Fruit fly (Drosophila melanogaster) whole organism, embryonic: ENCODE data around the gene CG11131.

Source experiments
- Aef1 ChIP-seq: fragments of 200-800 bp; sonication (Bioruptor generic); IDR thresholded peaks from 3 replicates; pipeline ENCODE4 v1.3.6; 2022; ENCODE audit warnings: missing biosample characterization, missing genetic modification characterization
- BEAF-32 ChIP-seq: fragments of 200-800 bp; sonication (Bioruptor generic); optimal IDR thresholded peaks from 3 replicates; lab custom pipeline; 2017; ENCODE audit warnings: missing biosample characterization, missing genetic modification characterization, mild to moderate bottlenecking, moderate library complexity, missing genetic modification reagents
- CG10267 ChIP-seq: fragments of 200-800 bp; sonication (Bioruptor generic); optimal IDR thresholded peaks from 2 replicates; lab custom pipeline; 2018; ENCODE audit warnings: missing biosample characterization, mild to moderate bottlenecking, missing genetic modification characterization, moderate library complexity
- CG11093 ChIP-seq: fragments of 200-800 bp; sonication (Bioruptor generic); IDR thresholded peaks from 3 replicates; pipeline ENCODE4 v1.3.6; 2022; ENCODE audit warnings: missing biosample characterization, missing genetic modification characterization
- CG12219 ChIP-seq: fragments of 200-800 bp; sonication (Bioruptor generic); optimal IDR thresholded peaks from 3 replicates; lab custom pipeline; 2018; ENCODE audit warnings: missing biosample characterization, mild to moderate bottlenecking, missing genetic modification characterization
- CG1529 ChIP-seq: fragments of 200-800 bp; sonication (Bioruptor generic); optimal IDR thresholded peaks from 3 replicates; lab custom pipeline; 2018; ENCODE audit warnings: missing biosample characterization, missing genetic modification characterization
- CG16813 ChIP-seq: fragments of 200-800 bp; sonication (Bioruptor generic); IDR thresholded peaks from 3 replicates; pipeline ENCODE4 v1.3.6; 2022; ENCODE audit warnings: missing biosample characterization, missing genetic modification characterization; ENCODE audit not compliant: partially characterized antibody
- CG2129 ChIP-seq: fragments of 200-800 bp; sonication (Bioruptor generic); IDR thresholded peaks from 2 replicates; pipeline ENCODE4 v1.3.6; 2022; ENCODE audit warnings: missing biosample characterization, missing genetic modification characterization; ENCODE audit not compliant: partially characterized antibody
- CG2678 ChIP-seq: fragments of 200-800 bp; sonication (Bioruptor generic); optimal IDR thresholded peaks from 3 replicates; lab custom pipeline; 2019; ENCODE audit warnings: missing biosample characterization, mild to moderate bottlenecking, missing genetic modification characterization, moderate library complexity
- CG32532 ChIP-seq: fragments of 200-800 bp; sonication (Bioruptor generic); IDR thresholded peaks from 2 replicates; pipeline ENCODE4 v1.3.6; 2022; ENCODE audit warnings: missing biosample characterization, missing genetic modification characterization
- CG34376 ChIP-seq: fragments of 200-800 bp; sonication (Bioruptor generic); optimal IDR thresholded peaks from 2 replicates; lab custom pipeline; 2018; ENCODE audit warnings: missing biosample characterization, mild to moderate bottlenecking, missing genetic modification characterization
- CG42726 ChIP-seq: fragments of 200-800 bp; sonication (Bioruptor generic); IDR thresholded peaks from 2 replicates; pipeline ENCODE4 v1.3.6; 2022; ENCODE audit warnings: missing biosample characterization, missing genetic modification characterization; ENCODE audit not compliant: partially characterized antibody
- CG4820 ChIP-seq: fragments of 200-800 bp; sonication (Bioruptor generic); optimal IDR thresholded peaks from 3 replicates; lab custom pipeline; 2016; ENCODE audit warnings: missing biosample characterization, missing genetic modification characterization
- CG6272 ChIP-seq: fragments of 200-800 bp; sonication (Bioruptor generic); IDR thresholded peaks from 2 replicates; pipeline ENCODE4 v1.3.6; 2022; ENCODE audit warnings: missing biosample characterization, missing genetic modification characterization
- CG7271 ChIP-seq: fragments of 200-800 bp; sonication (Bioruptor generic); optimal IDR thresholded peaks from 2 replicates; lab custom pipeline; 2018; ENCODE audit warnings: missing biosample characterization, mild to moderate bottlenecking, missing genetic modification characterization, moderate library complexity
- CG7372 ChIP-seq: fragments of 200-800 bp; sonication (Bioruptor generic); IDR thresholded peaks from 2 replicates; pipeline ENCODE4 v1.3.6; 2022; ENCODE audit warnings: missing biosample characterization, missing genetic modification characterization
- CG9437 ChIP-seq: fragments of 200-800 bp; sonication (Bioruptor generic); optimal IDR thresholded peaks from 2 replicates; lab custom pipeline; 2018; ENCODE audit warnings: missing biosample characterization, mild to moderate bottlenecking, missing genetic modification characterization
- CG9727 ChIP-seq: fragments of 200-800 bp; sonication (Bioruptor generic); optimal IDR thresholded peaks from 3 replicates; lab custom pipeline; 2017; ENCODE audit warnings: missing biosample characterization, mild to moderate bottlenecking, missing genetic modification characterization
- Dip2 ChIP-seq: fragments of 200-800 bp; sonication (Bioruptor generic); IDR thresholded peaks from 2 replicates; pipeline ENCODE4 v1.3.6; 2022; ENCODE audit warnings: missing biosample characterization, missing genetic modification characterization
- Dll ChIP-seq: fragments of 200-800 bp; sonication (Bioruptor generic); IDR thresholded peaks from 4 replicates; pipeline ENCODE4 v1.3.6; 2022; ENCODE audit warnings: missing biosample characterization, missing genetic modification characterization; ENCODE audit not compliant: partially characterized antibody
- E2f1 ChIP-seq: fragments of 200-800 bp; sonication (Bioruptor generic); IDR thresholded peaks from 2 replicates; pipeline ENCODE4 v1.3.6; 2022; ENCODE audit warnings: missing biosample characterization, missing genetic modification characterization
- Fer2 ChIP-seq: fragments of 200-800 bp; sonication (Bioruptor generic); optimal IDR thresholded peaks from 2 replicates; lab custom pipeline; 2018; ENCODE audit warnings: missing biosample characterization, mild to moderate bottlenecking, missing genetic modification characterization, moderate library complexity
- HLH3B ChIP-seq: fragments of 200-800 bp; sonication (Bioruptor generic); IDR thresholded peaks from 2 replicates; pipeline ENCODE4 v1.3.6; 2022; ENCODE audit warnings: missing biosample characterization, missing genetic modification characterization
- Hmr ChIP-seq: fragments of 200-800 bp; sonication (Bioruptor generic); optimal IDR thresholded peaks from 3 replicates; lab custom pipeline; 2017; ENCODE audit warnings: mild to moderate bottlenecking, missing biosample characterization, missing genetic modification reagents, missing genetic modification characterization
- NFAT ChIP-seq: fragments of 200-800 bp; sonication (Bioruptor generic); IDR thresholded peaks from 2 replicates; pipeline ENCODE4 v1.3.6; 2022; ENCODE audit warnings: missing biosample characterization, missing genetic modification characterization
- Poxn ChIP-seq: fragments of 200-800 bp; sonication (Bioruptor generic); IDR thresholded peaks from 2 replicates; pipeline ENCODE4 v1.3.6; 2022; ENCODE audit warnings: missing biosample characterization, missing genetic modification characterization
- Sox100B ChIP-seq: fragments of 200-800 bp; sonication (Bioruptor generic); optimal IDR thresholded peaks from 3 replicates; lab custom pipeline; 2018; ENCODE audit warnings: missing biosample characterization, mild to moderate bottlenecking, missing genetic modification characterization
- Taf1 ChIP-seq: fragments of 200-800 bp; sonication (Bioruptor generic); IDR thresholded peaks from 2 replicates; pipeline ENCODE4 v1.3.6; 2022; ENCODE audit warnings: missing biosample characterization, missing genetic modification characterization
- bcd ChIP-seq: fragments of 200-800 bp; sonication (Bioruptor generic); optimal IDR thresholded peaks from 2 replicates; lab custom pipeline; 2017; ENCODE audit warnings: missing biosample characterization, mild to moderate bottlenecking, missing genetic modification characterization
- cg ChIP-seq: fragments of 200-800 bp; sonication (Bioruptor generic); optimal IDR thresholded peaks from 3 replicates; lab custom pipeline; 2019; ENCODE audit warnings: missing biosample characterization, mild to moderate bottlenecking, missing genetic modification characterization, moderate library complexity
- ci ChIP-seq: fragments of 200-800 bp; sonication (Bioruptor generic); IDR thresholded peaks from 3 replicates; pipeline ENCODE4 v1.3.6; 2022; ENCODE audit warnings: missing biosample characterization, missing genetic modification characterization
- crc ChIP-seq: fragments of 200-800 bp; sonication (Bioruptor generic); optimal IDR thresholded peaks from 2 replicates; lab custom pipeline; 2016; ENCODE audit warnings: missing biosample characterization, missing genetic modification characterization
- her ChIP-seq: fragments of 200-800 bp; sonication (Bioruptor generic); optimal IDR thresholded peaks from 2 replicates; lab custom pipeline; 2016; ENCODE audit warnings: missing biosample characterization, missing genetic modification characterization
- lmd ChIP-seq: fragments of 200-800 bp; sonication (Bioruptor generic); IDR thresholded peaks from 2 replicates; pipeline ENCODE4 v1.3.6; 2022; ENCODE audit warnings: missing biosample characterization, missing genetic modification characterization
- mld ChIP-seq: fragments of 200-800 bp; sonication (Bioruptor generic); IDR thresholded peaks from 3 replicates; pipeline ENCODE4 v1.3.6; 2022; ENCODE audit warnings: missing biosample characterization, missing genetic modification characterization; ENCODE audit not compliant: partially characterized antibody
- nerfin-2 ChIP-seq: fragments of 200-800 bp; sonication (Bioruptor generic); IDR thresholded peaks from 2 replicates; pipeline ENCODE4 v1.3.6; 2022; ENCODE audit warnings: missing biosample characterization, missing genetic modification characterization; ENCODE audit not compliant: partially characterized antibody
- nom ChIP-seq: fragments of 200-800 bp; sonication (Bioruptor generic); optimal IDR thresholded peaks from 2 replicates; lab custom pipeline; 2017; ENCODE audit warnings: missing biosample characterization, missing genetic modification characterization, mild to moderate bottlenecking, moderate library complexity, missing genetic modification reagents
- otp ChIP-seq: fragments of 200-800 bp; sonication (Bioruptor generic); IDR thresholded peaks from 3 replicates; pipeline ENCODE4, ENCODE4 v1.3.6; 2022; ENCODE audit warnings: missing biosample characterization, missing genetic modification characterization
- pfk ChIP-seq: fragments of 200-800 bp; sonication (Bioruptor generic); optimal IDR thresholded peaks from 2 replicates; lab custom pipeline; 2018; ENCODE audit warnings: missing biosample characterization, mild to moderate bottlenecking, missing genetic modification characterization, moderate library complexity
- run ChIP-seq: fragments of 200-800 bp; sonication (Bioruptor generic); optimal IDR thresholded peaks from 3 replicates; lab custom pipeline; 2018; ENCODE audit warnings: missing biosample characterization, mild to moderate bottlenecking, missing genetic modification characterization
- sc ChIP-seq, 3 experiments: fragments of >200 bp in 2 of 3; fragments of 200-800 bp in 1 of 3; sonication (Bioruptor generic) in 1 of 3; optimal IDR thresholded peaks; 2 replicates in 2 of 3; 3 replicates in 1 of 3; lab custom pipeline; 2017; ENCODE audit warnings: mild to moderate bottlenecking in 1 of 3, missing biosample characterization in 1 of 3, missing genetic modification characterization in 1 of 3, missing genetic modification reagents in 1 of 3
- seq ChIP-seq: fragments of 200-800 bp; sonication (Bioruptor generic); IDR thresholded peaks from 2 replicates; pipeline ENCODE4 v1.3.6; 2022; ENCODE audit warnings: missing biosample characterization, missing genetic modification characterization
- tgo ChIP-seq: fragments of 200-800 bp; sonication (Bioruptor generic); IDR thresholded peaks from 3 replicates; pipeline ENCODE4 v1.3.6; 2022; ENCODE audit warnings: missing biosample characterization, missing genetic modification characterization
- unc-4 ChIP-seq: fragments of 200-800 bp; sonication (Bioruptor generic); IDR thresholded peaks from 2 replicates; pipeline ENCODE4 v1.3.6; 2022; ENCODE audit warnings: missing biosample characterization, missing genetic modification characterization; ENCODE audit not compliant: partially characterized antibody
- unpg ChIP-seq: fragments of 200-800 bp; sonication (Bioruptor generic); optimal IDR thresholded peaks from 3 replicates; lab custom pipeline; 2018; ENCODE audit warnings: missing biosample characterization, mild to moderate bottlenecking, missing genetic modification characterization, moderate library complexity
- wdn ChIP-seq: fragments of 200-800 bp; sonication (Bioruptor generic); IDR thresholded peaks from 2 replicates; pipeline ENCODE4 v1.3.6; 2022; ENCODE audit warnings: missing biosample characterization, missing genetic modification characterization
- zen2 ChIP-seq: fragments of 200-800 bp; sonication (Bioruptor generic); IDR thresholded peaks from 3 replicates; pipeline ENCODE4 v1.3.6; 2022; ENCODE audit warnings: missing biosample characterization, missing genetic modification characterization; ENCODE audit not compliant: partially characterized antibody

Gene CG11131

dm6 chr3L:22871030-22871844 is 27.3 kb upstream of the CG11131 start (continued):
- no peak for TF ChIP-seq CG1529
- no peak for TF ChIP-seq run
- no peak for TF ChIP-seq otp (GFP tag; lab: Robert Waterston, UW)
- TF ChIP-seq CG6272 = no peak
- TF ChIP-seq CG9437 (GFP tag; lab: Kevin White, UChicago) = no peak
- no peak for TF ChIP-seq CG2678 (tag; lab: Kevin White, UChicago)
- TF ChIP-seq CG42726 (GFP tag; lab: Robert Waterston, UW) = 0 out of 2 replicates have a peak, but pooled peaks have one; percentile 27
- no peak; the same call in 1 of the 2 replicates for TF ChIP-seq seq (GFP tag; lab: Robert Waterston, UW)
- peak; percentile 11; the same call in 1 of the 2 replicates for TF ChIP-seq lmd
- TF ChIP-seq Poxn (GFP tag; lab: Robert Waterston, UW) = no peak
- no peak for TF ChIP-seq Dip2 (GFP tag; lab: Robert Waterston, UW)
- TF ChIP-seq unc-4 (GFP tag; lab: Robert Waterston, UW) = peak; percentile 57
- TF ChIP-seq CG4820 (GFP tag; lab: Kevin White, UChicago) = no peak
- no peak for TF ChIP-seq Sox100B (GFP tag; lab: Kevin White, UChicago)
- no peak for TF ChIP-seq her
- peak; percentile 86 for TF ChIP-seq cg (GFP tag; lab: Kevin White, UChicago)
- peak; percentile 29 for TF ChIP-seq CG34376
- no peak for TF ChIP-seq E2f1 (GFP tag; lab: Robert Waterston, UW)
- peak; percentile 50; the same call in 1 of the 2 replicates for TF ChIP-seq NFAT (GFP tag; lab: Robert Waterston, UW)
- TF ChIP-seq CG2129 (GFP tag; lab: Robert Waterston, UW) = peak; percentile 41
- no peak for TF ChIP-seq sc (optimal IDR thresholded peaks at IDR 0.05; lab: Kevin White, UChicago)
- no peak for TF ChIP-seq sc (GFP tag; optimal IDR thresholded peaks at IDR 0.05; lab: Kevin White, UChicago)
- peak; percentile 59 for TF ChIP-seq nom (GFP tag; lab: Kevin White, UChicago)
- no peak for TF ChIP-seq tgo (GFP tag; lab: Robert Waterston, UW)
- TF ChIP-seq bcd (GFP tag; lab: Kevin White, UChicago) = no peak
- no peak for TF ChIP-seq Hmr (GFP tag; lab: Kevin White, UChicago)
- no peak for TF ChIP-seq unpg
- TF ChIP-seq pfk = no peak
- peak; percentile 69; the same call in 3 of the 4 replicates for TF ChIP-seq Dll (GFP tag; lab: Robert Waterston, UW)
- no peak for TF ChIP-seq CG12219
- TF ChIP-seq CG10267 (tag; lab: Kevin White, UChicago) = peak; percentile 20
- no peak for TF ChIP-seq Aef1
- TF ChIP-seq HLH3B (GFP tag; lab: Robert Waterston, UW) = 0 out of 2 replicates have a peak, but pooled peaks have one; percentile 28
- TF ChIP-seq Taf1 = no peak
- 0 out of 2 replicates have a peak, but pooled peaks have one; percentile 21 for TF ChIP-seq CG7372 (GFP tag; lab: Robert Waterston, UW)
- TF ChIP-seq CG7271 (tag; lab: Kevin White, UChicago) = no peak
- peak; percentile 62; the same call in 1 of the 3 replicates for TF ChIP-seq mld (GFP tag; lab: Robert Waterston, UW)
- TF ChIP-seq zen2 (GFP tag; lab: Robert Waterston, UW) = peak; percentile 43; the same call in 2 of the 3 replicates
- TF ChIP-seq BEAF-32 = peak; percentile 69
- peak; percentile 11 for TF ChIP-seq CG9727
- peak; percentile 65 for TF ChIP-seq CG16813 (GFP tag; lab: Robert Waterston, UW)
- no peak for TF ChIP-seq crc (GFP tag; lab: Kevin White, UChicago)
- TF ChIP-seq ci (GFP tag; lab: Robert Waterston, UW) = peak; percentile 63; the same call in 1 of the 3 replicates
- TF ChIP-seq Fer2 (tag; lab: Kevin White, UChicago) = no peak
- TF ChIP-seq nerfin-2 (GFP tag; lab: Robert Waterston, UW) = peak; percentile 71
- peak; percentile 66 for TF ChIP-seq CG32532 (GFP tag; lab: Robert Waterston, UW)
- TF ChIP-seq CG11093 (GFP tag; lab: Robert Waterston, UW) = no peak
- 0 out of 2 replicates have a peak, but pooled peaks have one; percentile 12 for TF ChIP-seq wdn
